Fruit fly (Drosophila melanogaster) whole organism, embryonic: ENCODE results near the gene CG12081.

Experiments
- Ada2b ChIP-seq: fragments of 200-800 bp; sonication (Bioruptor generic); IDR thresholded peaks from 2 replicates; pipeline ENCODE4 v1.3.6; 2022; ENCODE audit warnings: missing biosample characterization, missing genetic modification characterization
- BEAF-32 ChIP-seq: fragments of 200-800 bp; sonication (Bioruptor generic); optimal IDR thresholded peaks from 3 replicates; lab custom pipeline; 2017; ENCODE audit warnings: missing biosample characterization, missing genetic modification characterization, mild to moderate bottlenecking, moderate library complexity, missing genetic modification reagents
- CG12236 ChIP-seq: fragments of 200-800 bp; sonication (Bioruptor generic); optimal IDR thresholded peaks from 2 replicates; lab custom pipeline; 2016; ENCODE audit warnings: missing biosample characterization, missing genetic modification characterization
- CG12769 ChIP-seq: fragments of 200-800 bp; sonication (Bioruptor generic); optimal IDR thresholded peaks from 2 replicates; lab custom pipeline; 2019; ENCODE audit warnings: missing biosample characterization, mild to moderate bottlenecking, missing genetic modification characterization, moderate library complexity
- CG13123 ChIP-seq: fragments of 200-800 bp; sonication (Bioruptor generic); optimal IDR thresholded peaks from 2 replicates; lab custom pipeline; 2016; ENCODE audit warnings: missing biosample characterization, missing genetic modification characterization
- CG14050 ChIP-seq: fragments of 200-800 bp; sonication (Bioruptor generic); IDR thresholded peaks from 3 replicates; pipeline ENCODE4 v1.3.6; 2022; ENCODE audit warnings: missing biosample characterization, missing genetic modification characterization
- CG15479 ChIP-seq: fragments of 200-800 bp; sonication (Bioruptor generic); optimal IDR thresholded peaks from 3 replicates; lab custom pipeline; 2019; ENCODE audit warnings: missing biosample characterization, mild to moderate bottlenecking, missing genetic modification characterization, moderate library complexity
- CG15514 ChIP-seq: fragments of 200-800 bp; sonication (Bioruptor generic); optimal IDR thresholded peaks from 3 replicates; lab custom pipeline; 2017; ENCODE audit warnings: missing biosample characterization, missing genetic modification characterization, mild to moderate bottlenecking, moderate library complexity, missing genetic modification reagents
- CG15696 ChIP-seq: fragments of 200-800 bp; sonication (Bioruptor generic); optimal IDR thresholded peaks from 2 replicates; lab custom pipeline; 2019; ENCODE audit warnings: missing biosample characterization, mild to moderate bottlenecking, missing genetic modification characterization, moderate library complexity
- CG2678 ChIP-seq: fragments of 200-800 bp; sonication (Bioruptor generic); optimal IDR thresholded peaks from 3 replicates; lab custom pipeline; 2019; ENCODE audit warnings: missing biosample characterization, mild to moderate bottlenecking, missing genetic modification characterization, moderate library complexity
- CG3726 ChIP-seq: fragments of 200-800 bp; sonication (Bioruptor generic); IDR thresholded peaks from 3 replicates; pipeline ENCODE4, ENCODE4 v1.3.6; 2022; ENCODE audit warnings: missing biosample characterization, missing genetic modification characterization
- CG4707 ChIP-seq: fragments of 200-800 bp; sonication (Bioruptor generic); optimal IDR thresholded peaks from 2 replicates; lab custom pipeline; 2018; ENCODE audit warnings: missing biosample characterization, mild to moderate bottlenecking, missing genetic modification characterization, moderate library complexity
- CG6272 ChIP-seq: fragments of 200-800 bp; sonication (Bioruptor generic); IDR thresholded peaks from 2 replicates; pipeline ENCODE4 v1.3.6; 2022; ENCODE audit warnings: missing biosample characterization, missing genetic modification characterization
- CG7372 ChIP-seq: fragments of 200-800 bp; sonication (Bioruptor generic); IDR thresholded peaks from 2 replicates; pipeline ENCODE4 v1.3.6; 2022; ENCODE audit warnings: missing biosample characterization, missing genetic modification characterization
- CG7556 ChIP-seq: fragments of 200-800 bp; sonication (Bioruptor generic); optimal IDR thresholded peaks from 2 replicates; lab custom pipeline; 2017; ENCODE audit warnings: missing biosample characterization, mild to moderate bottlenecking, missing genetic modification characterization
- CG8290 ChIP-seq, 3 experiments: fragments of 200-800 bp; sonication (Bioruptor generic); optimal IDR thresholded peaks; 2 replicates each; lab custom pipeline; 2016 to 2019; ENCODE audit warnings: missing biosample characterization in 3 of 3, missing genetic modification characterization in 3 of 3, mild to moderate bottlenecking in 2 of 3, moderate library complexity in 1 of 3
- Dek ChIP-seq: fragments of 200-800 bp; sonication (Bioruptor generic); optimal IDR thresholded peaks from 3 replicates; lab custom pipeline; 2019; ENCODE audit warnings: missing biosample characterization, mild to moderate bottlenecking, missing genetic modification characterization, moderate library complexity
- E2f2 ChIP-seq: fragments of 200-800 bp; sonication (Bioruptor generic); IDR thresholded peaks from 2 replicates; pipeline ENCODE4 v1.3.6; 2022; ENCODE audit warnings: missing biosample characterization, missing genetic modification characterization
- Eip74EF ChIP-seq, 2 experiments: fragments of 200-800 bp in 1 of 2; fragments of >200 bp in 1 of 2; sonication (Bioruptor generic) in 1 of 2; optimal IDR thresholded peaks; 2 replicates each; lab custom pipeline; 2017 to 2019; ENCODE audit warnings: missing biosample characterization in 2 of 2, missing genetic modification characterization in 2 of 2, mild to moderate bottlenecking in 1 of 2, moderate library complexity in 1 of 2
- Fer3 ChIP-seq: fragments of 200-800 bp; sonication (Bioruptor generic); optimal IDR thresholded peaks from 2 replicates; lab custom pipeline; 2018; ENCODE audit warnings: missing biosample characterization, mild to moderate bottlenecking, missing genetic modification characterization, moderate library complexity
- HLH54F ChIP-seq: fragments of 200-800 bp; sonication (Bioruptor generic); optimal IDR thresholded peaks from 3 replicates; lab custom pipeline; 2016; ENCODE audit warnings: missing biosample characterization, missing genetic modification characterization
- MESR4 ChIP-seq: fragments of 200-800 bp; sonication (Bioruptor generic); optimal IDR thresholded peaks from 2 replicates; lab custom pipeline; 2018; ENCODE audit warnings: missing biosample characterization, mild to moderate bottlenecking, missing genetic modification characterization, moderate library complexity
- Neu2 ChIP-seq: fragments of 200-800 bp; sonication (Bioruptor generic); optimal IDR thresholded peaks from 3 replicates; lab custom pipeline; 2016; ENCODE audit warnings: missing biosample characterization, missing genetic modification characterization, borderline replicate concordance
- Nf-YA ChIP-seq: fragments of 200-800 bp; sonication (Bioruptor generic); IDR thresholded peaks from 2 replicates; pipeline ENCODE4 v1.3.6; 2022; ENCODE audit warnings: missing biosample characterization, missing genetic modification characterization
- Oli ChIP-seq: fragments of 200-800 bp; sonication (Bioruptor generic); optimal IDR thresholded peaks from 2 replicates; lab custom pipeline; 2018; ENCODE audit warnings: missing biosample characterization, mild to moderate bottlenecking, missing genetic modification characterization, moderate library complexity
- Opbp ChIP-seq: fragments of 200-800 bp; sonication (Bioruptor generic); IDR thresholded peaks from 3 replicates; pipeline ENCODE4 v1.3.6; 2022; ENCODE audit warnings: missing biosample characterization, missing genetic modification characterization; ENCODE audit not compliant: partially characterized antibody
- Poxn ChIP-seq: fragments of 200-800 bp; sonication (Bioruptor generic); IDR thresholded peaks from 2 replicates; pipeline ENCODE4 v1.3.6; 2022; ENCODE audit warnings: missing biosample characterization, missing genetic modification characterization
- Ravus ChIP-seq: fragments of 200-800 bp; sonication (Bioruptor generic); IDR thresholded peaks from 2 replicates; pipeline ENCODE4 v1.3.6; 2022; ENCODE audit warnings: missing biosample characterization, missing genetic modification characterization
- Rx ChIP-seq: fragments of 200-800 bp; sonication (Bioruptor generic); IDR thresholded peaks from 2 replicates; pipeline ENCODE4 v1.3.6; 2022; ENCODE audit warnings: missing biosample characterization, missing genetic modification characterization
- Scr ChIP-seq: fragments of 200-800 bp; sonication (Bioruptor generic); IDR thresholded peaks from 2 replicates; pipeline ENCODE4 v1.3.6; 2022; ENCODE audit warnings: missing biosample characterization, missing genetic modification characterization; ENCODE audit not compliant: partially characterized antibody
- Sox100B ChIP-seq: fragments of 200-800 bp; sonication (Bioruptor generic); optimal IDR thresholded peaks from 3 replicates; lab custom pipeline; 2018; ENCODE audit warnings: missing biosample characterization, mild to moderate bottlenecking, missing genetic modification characterization
- Sry-δ ChIP-seq: fragments of 200-800 bp; sonication (Bioruptor generic); optimal IDR thresholded peaks from 2 replicates; lab custom pipeline; 2016; ENCODE audit warnings: missing biosample characterization, missing genetic modification characterization
- ato ChIP-seq: fragments of 200-800 bp; sonication (Bioruptor generic); IDR thresholded peaks from 2 replicates; pipeline ENCODE4 v1.3.6; 2022; ENCODE audit warnings: missing biosample characterization, missing genetic modification characterization; ENCODE audit not compliant: partially characterized antibody
- az2 ChIP-seq: fragments of 200-800 bp; sonication (Bioruptor generic); optimal IDR thresholded peaks from 3 replicates; lab custom pipeline; 2016; ENCODE audit warnings: missing biosample characterization, missing genetic modification characterization
- bowl ChIP-seq: fragments of 200-800 bp; sonication (Bioruptor generic); IDR thresholded peaks from 2 replicates; pipeline ENCODE4 v1.3.6; 2022; ENCODE audit warnings: missing biosample characterization, missing genetic modification characterization
- crol ChIP-seq: fragments of 200-800 bp; sonication (Bioruptor generic); IDR thresholded peaks from 2 replicates; pipeline ENCODE4 v1.3.6; 2022; ENCODE audit warnings: missing biosample characterization, missing genetic modification characterization
- dysf ChIP-seq: fragments of 200-800 bp; sonication (Bioruptor generic); IDR thresholded peaks from 3 replicates; pipeline ENCODE4 v1.3.6; 2022; ENCODE audit warnings: missing biosample characterization, missing genetic modification characterization
- ewg ChIP-seq: fragments of 200-800 bp; sonication (Bioruptor generic); optimal IDR thresholded peaks from 3 replicates; lab custom pipeline; 2017; ENCODE audit warnings: mild to moderate bottlenecking, missing biosample characterization, missing genetic modification reagents, missing genetic modification characterization
- exex ChIP-seq: fragments of 200-800 bp; sonication (Bioruptor generic); optimal IDR thresholded peaks from 4 replicates; lab custom pipeline; 2018; ENCODE audit warnings: missing biosample characterization, mild to moderate bottlenecking, missing genetic modification characterization, moderate library complexity
- nerfin-2 ChIP-seq: fragments of 200-800 bp; sonication (Bioruptor generic); IDR thresholded peaks from 2 replicates; pipeline ENCODE4 v1.3.6; 2022; ENCODE audit warnings: missing biosample characterization, missing genetic modification characterization; ENCODE audit not compliant: partially characterized antibody
- nom ChIP-seq: fragments of 200-800 bp; sonication (Bioruptor generic); optimal IDR thresholded peaks from 2 replicates; lab custom pipeline; 2017; ENCODE audit warnings: missing biosample characterization, missing genetic modification characterization, mild to moderate bottlenecking, moderate library complexity, missing genetic modification reagents
- oc ChIP-seq: fragments of 200-800 bp; sonication (Bioruptor generic); optimal IDR thresholded peaks from 2 replicates; lab custom pipeline; 2018; ENCODE audit warnings: missing biosample characterization, mild to moderate bottlenecking, missing genetic modification characterization, moderate library complexity
- pan ChIP-seq, 4 experiments: fragments of >200 bp in 3 of 4; fragments of 200-800 bp in 1 of 4; sonication (Bioruptor generic) in 1 of 4; optimal IDR thresholded peaks in 3 of 4; IDR thresholded peaks in 1 of 4; 2 replicates each; pipeline versions ENCODE4 v1.3.6 to Lab custom; 2017 to 2022; ENCODE audit warnings: missing biosample characterization in 2 of 4, missing genetic modification characterization in 2 of 4, mixed read lengths in 1 of 4
- slbo ChIP-seq: fragments of 200-800 bp; sonication (Bioruptor generic); IDR thresholded peaks from 2 replicates; pipeline ENCODE4 v1.3.6; 2022; ENCODE audit warnings: missing biosample characterization, missing genetic modification characterization
- toy ChIP-seq: fragments of 200-800 bp; sonication (Bioruptor generic); IDR thresholded peaks from 2 replicates; pipeline ENCODE4 v1.3.6; 2022; ENCODE audit warnings: missing biosample characterization, missing genetic modification characterization
- vfl ChIP-seq: fragments of 200-800 bp; sonication (Bioruptor generic); optimal IDR thresholded peaks from 2 replicates; lab custom pipeline; 2016; ENCODE audit warnings: missing biosample characterization, missing genetic modification characterization
- wor ChIP-seq: fragments of 200-800 bp; sonication (Bioruptor generic); IDR thresholded peaks from 2 replicates; pipeline ENCODE4 v1.3.6; 2022; ENCODE audit warnings: missing biosample characterization, missing genetic modification characterization

The CG12081 gene

DNA sequence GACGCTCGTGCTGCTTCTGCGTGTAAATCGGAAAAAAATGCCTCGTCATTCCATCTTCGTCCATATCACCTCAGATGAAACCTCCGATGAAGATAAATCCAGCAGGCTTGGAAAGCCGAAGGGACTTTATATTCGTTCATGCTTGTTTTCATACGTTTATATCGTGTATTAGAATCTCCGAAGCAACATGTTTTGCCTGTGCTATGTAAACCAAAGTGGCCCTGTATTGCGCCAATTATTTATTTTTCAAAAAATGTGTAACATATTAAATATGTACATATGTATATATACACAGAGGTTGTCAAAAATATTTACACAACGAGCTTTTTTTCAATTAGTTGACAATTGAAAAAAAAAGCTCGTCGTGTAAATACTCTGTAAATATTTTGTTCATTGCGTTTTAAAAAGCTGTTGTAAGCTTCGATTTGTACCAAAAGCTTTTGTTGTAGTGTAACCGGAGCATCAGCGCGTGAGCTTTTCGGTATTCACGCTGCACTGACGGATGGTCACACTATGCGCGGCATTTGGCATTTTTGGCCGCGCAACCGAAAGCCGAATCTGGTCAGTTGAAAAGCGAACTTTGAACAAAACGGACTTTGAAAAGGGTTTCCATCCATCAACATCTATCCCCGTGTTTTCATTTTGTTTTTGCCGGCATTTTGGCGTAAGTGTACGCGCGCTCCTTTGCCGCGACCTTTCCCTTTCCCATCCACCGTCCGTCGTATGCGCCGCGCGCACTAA lies 14.7 kb upstream of the CG12081 start, which contains the start of gene CG12065 (continued):
- TF ChIP-seq CG2678 (tag; lab: Kevin White, UChicago) (peak; percentile 57), Neu2 (GFP tag; lab: Kevin White, UChicago) (no peak), Oli (tag; lab: Kevin White, UChicago) (peak; percentile 38), nom (GFP tag; lab: Kevin White, UChicago) (peak; percentile 43), dysf (no peak; the same call in 2 of the 3 replicates), Dek (peak; percentile 40), MESR4 (peak; percentile 20), CG3726 (no peak), nerfin-2 (GFP tag; lab: Robert Waterston, UW) (no peak), az2 (GFP tag; lab: Kevin White, UChicago) (no peak), crol (GFP tag; lab: Robert Waterston, UW) (peak; percentile 32; the same call in 1 of the 2 replicates), slbo (GFP tag; lab: Robert Waterston, UW) (0 out of 2 replicates have a peak, but pooled peaks have one; percentile 3), CG15514 (GFP tag; lab: Kevin White, UChicago) (peak; percentile 59), Fer3 (peak; percentile 73), toy (no peak), CG8290 (GFP tag; optimal IDR thresholded peaks at IDR 0.05; lab: Kevin White, UChicago) (no peak), CG8290 (tag; optimal IDR thresholded peaks at IDR 0.05; lab: Kevin White, UChicago) (peak; percentile 14 to 34), vfl (GFP tag; lab: Kevin White, UChicago) (no peak), ato (GFP tag; lab: Robert Waterston, UW) (peak; percentile 63), E2f2 (GFP tag; lab: Robert Waterston, UW) (peak; percentile 86), CG4707 (GFP tag; lab: Kevin White, UChicago) (peak; percentile 43), Eip74EF (GFP tag; optimal IDR thresholded peaks at IDR 0.05; lab: Kevin White, UChicago) (peak in 1 of 2 experiments; percentile 34), CG15479 (GFP tag; lab: Kevin White, UChicago) (no peak), CG7372 (GFP tag; lab: Robert Waterston, UW) (no peak), bowl (GFP tag; lab: Robert Waterston, UW) (no peak), BEAF-32 (GFP tag; lab: Kevin White, UChicago) (peak; percentile 22), Nf-YA (GFP tag; lab: Robert Waterston, UW) (no peak), CG15696 (tag; lab: Kevin White, UChicago) (peak; percentile 43), CG14050 (GFP tag; lab: Robert Waterston, UW) (no peak), Ada2b (GFP tag; lab: Robert Waterston, UW) (peak; percentile 9; the same call in 1 of the 2 replicates), Sry-δ (no peak), CG6272 (no peak), oc (tag; lab: Kevin White, UChicago) (peak; percentile 36), ewg (GFP tag; lab: Kevin White, UChicago) (no peak), CG7556 (GFP tag; lab: Kevin White, UChicago) (peak; percentile 41), Rx (no peak), pan (optimal IDR thresholded peaks at IDR 0.05; lab: Kevin White, UChicago) (no peak), pan (GFP tag; optimal IDR thresholded peaks at IDR 0.05 in 1 of 2, IDR thresholded peaks at IDR 0.05 in 1 of 2) (no peak), CG12236 (GFP tag; lab: Kevin White, UChicago) (no peak), CG13123 (GFP tag; lab: Kevin White, UChicago) (no peak), HLH54F (GFP tag; lab: Kevin White, UChicago) (no peak), CG12769 (peak; percentile 38), Ravus (GFP tag; lab: Robert Waterston, UW) (no peak), Opbp (GFP tag; lab: Robert Waterston, UW) (peak; percentile 67; the same call in 1 of the 3 replicates), Poxn (GFP tag; lab: Robert Waterston, UW) (no peak), wor (no peak), Sox100B (GFP tag; lab: Kevin White, UChicago) (peak; percentile 39), Scr (peak; percentile 25; the same call in 1 of the 2 replicates), exex (tag; lab: Kevin White, UChicago) (peak; percentile 65)
